Fruit fly (Drosophila melanogaster) whole organism: ENCODE data around the gene Rh4.

Experiments
- CG8478 ChIP-seq: fragments of >200 bp; optimal IDR thresholded peaks from 2 replicates; lab custom pipeline; 2018; ENCODE audit warnings: inconsistent platforms
- Dll ChIP-seq: fragments of >200 bp; optimal IDR thresholded peaks from 2 replicates; lab custom pipeline; 2017
- EcR ChIP-seq, 2 experiments: fragments of >200 bp; optimal IDR thresholded peaks; 2 replicates each; lab custom pipeline; 2017; ENCODE audit warnings: missing biosample characterization in 2 of 2, missing genetic modification characterization in 2 of 2, missing genetic modification reagents in 2 of 2
- pan ChIP-seq: fragments of >200 bp; optimal IDR thresholded peaks from 2 replicates; lab custom pipeline; 2017
- psq ChIP-seq: fragments of >200 bp; optimal IDR thresholded peaks from 2 replicates; lab custom pipeline; 2017
- usp ChIP-seq: fragments of >200 bp; optimal IDR thresholded peaks from 2 replicates; lab custom pipeline; 2017; ENCODE audit warnings: missing biosample characterization, missing genetic modification characterization, mixed read lengths

Gene Rh4

dm6 chr3L:16844920-16845573 is 17.3 kb downstream of the Rh4 start, which contains the start of the genes kud and Zcchc7:
Gene kud, minus strand, starts transcription at chr3L:16844991.
Gene Zcchc7, plus strand, starts transcription at chr3L:16845386.
- TF ChIP-seq usp (GFP tag; lab: Kevin White, UChicago) (no peak), EcR (GFP tag; optimal IDR thresholded peaks at IDR 0.05; lab: Kevin White, UChicago) (no peak), Dll (lab: Kevin White, UChicago) (no peak), psq (lab: Kevin White, UChicago) (no peak), CG8478 (no peak), pan (lab: Kevin White, UChicago) (no peak)

- TF ChIP-seq usp (GFP tag; lab: Kevin White, UChicago) (no peak), Dll (lab: Kevin White, UChicago) (no peak)
Observed at dm6 chr3L:16842952-16843351, 19.4 kb downstream of the Rh4 start.

dm6 chr3L:16842087-16842567 is 20.2 kb downstream of the Rh4 start, which contains the start of gene TSG101:
Gene TSG101, plus strand, starts transcription at chr3L:16842294.
- no peak for TF ChIP-seq psq (lab: Kevin White, UChicago)
- no peak for TF ChIP-seq usp (GFP tag; lab: Kevin White, UChicago)
- TF ChIP-seq Dll (lab: Kevin White, UChicago) = no peak
- no peak for TF ChIP-seq CG8478
- TF ChIP-seq pan (lab: Kevin White, UChicago) = no peak
- no peak for TF ChIP-seq EcR (GFP tag; optimal IDR thresholded peaks at IDR 0.05; lab: Kevin White, UChicago)

- TF ChIP-seq CG8478 (no peak), usp (GFP tag; lab: Kevin White, UChicago) (no peak), Dll (lab: Kevin White, UChicago) (no peak), psq (lab: Kevin White, UChicago) (no peak), pan (lab: Kevin White, UChicago) (no peak), EcR (GFP tag; optimal IDR thresholded peaks at IDR 0.05; lab: Kevin White, UChicago) (no peak)
Observed at dm6 chr3L:16840540-16840939, 21.8 kb downstream of the Rh4 start.

- TF ChIP-seq CG8478 (no peak), pan (lab: Kevin White, UChicago) (no peak), psq (lab: Kevin White, UChicago) (no peak), usp (GFP tag; lab: Kevin White, UChicago) (no peak), Dll (lab: Kevin White, UChicago) (no peak), EcR (GFP tag; optimal IDR thresholded peaks at IDR 0.05; lab: Kevin White, UChicago) (no peak)
Observed at dm6 chr3L:16836732-16837131, 25.6 kb downstream of the Rh4 start.

- no peak for TF ChIP-seq Dll (lab: Kevin White, UChicago)
- TF ChIP-seq EcR (GFP tag; optimal IDR thresholded peaks at IDR 0.05; lab: Kevin White, UChicago) = peak in 1 of 2 experiments; percentile 29
Observed at dm6 chr3L:16829983-16830382, 32.3 kb downstream of the Rh4 start.

- no peak for TF ChIP-seq pan (lab: Kevin White, UChicago)
- no peak for TF ChIP-seq usp (GFP tag; lab: Kevin White, UChicago)
- TF ChIP-seq Dll (lab: Kevin White, UChicago) = no peak
- no peak for TF ChIP-seq CG8478
- no peak for TF ChIP-seq psq (lab: Kevin White, UChicago)
- no peak for TF ChIP-seq EcR (GFP tag; optimal IDR thresholded peaks at IDR 0.05; lab: Kevin White, UChicago)
Observed at dm6 chr3L:16828967-16829366, 33.4 kb downstream of the Rh4 start, which contains the start of gene CG13024. Gene CG13024, minus strand, starts transcription at chr3L:16829074.

- TF ChIP-seq psq (lab: Kevin White, UChicago) (no peak), pan (lab: Kevin White, UChicago) (no peak), usp (GFP tag; lab: Kevin White, UChicago) (no peak), Dll (lab: Kevin White, UChicago) (no peak), CG8478 (no peak), EcR (GFP tag; optimal IDR thresholded peaks at IDR 0.05; lab: Kevin White, UChicago) (no peak)
Observed at dm6 chr3L:16825195-16825594, 37.1 kb downstream of the Rh4 start.

dm6 chr3L:16824725-16825124 is 37.6 kb downstream of the Rh4 start:
- TF ChIP-seq usp (GFP tag; lab: Kevin White, UChicago) = no peak
- TF ChIP-seq EcR (GFP tag; optimal IDR thresholded peaks at IDR 0.05; lab: Kevin White, UChicago) = no peak
- TF ChIP-seq pan (lab: Kevin White, UChicago) = no peak
- no peak for TF ChIP-seq CG8478
- no peak for TF ChIP-seq Dll (lab: Kevin White, UChicago)
- no peak for TF ChIP-seq psq (lab: Kevin White, UChicago)

dm6 chr3L:16818063-16818462 is 44.3 kb downstream of the Rh4 start:
- TF ChIP-seq psq (lab: Kevin White, UChicago) (no peak), EcR (GFP tag; optimal IDR thresholded peaks at IDR 0.05; lab: Kevin White, UChicago) (no peak), usp (GFP tag; lab: Kevin White, UChicago) (no peak)

- TF ChIP-seq CG8478 (no peak), EcR (GFP tag; optimal IDR thresholded peaks at IDR 0.05; lab: Kevin White, UChicago) (no peak), pan (lab: Kevin White, UChicago) (no peak), psq (lab: Kevin White, UChicago) (no peak), Dll (lab: Kevin White, UChicago) (no peak), usp (GFP tag; lab: Kevin White, UChicago) (no peak)
Observed at dm6 chr3L:16813984-16814383, 48.3 kb downstream of the Rh4 start.

dm6 chr3L:16811908-16812307 is 50.4 kb downstream of the Rh4 start:
- TF ChIP-seq psq (lab: Kevin White, UChicago) (no peak), EcR (GFP tag; optimal IDR thresholded peaks at IDR 0.05; lab: Kevin White, UChicago) (no peak), usp (GFP tag; lab: Kevin White, UChicago) (no peak), pan (lab: Kevin White, UChicago) (no peak), Dll (lab: Kevin White, UChicago) (no peak), CG8478 (no peak)
